Worm (Caenorhabditis elegans) whole organism, mixed stage, embryonic: ENCODE results near the gene msa-1.

Experiments
- ceh-39 ChIP-seq: fragments of 150-350 bp; optimal IDR thresholded peaks from 2 replicates; lab custom pipeline; 2014; ENCODE audit warnings: missing biosample characterization, missing genetic modification characterization
- drap-1 ChIP-seq: fragments of 200-800 bp; sonication (Bioruptor generic); optimal IDR thresholded peaks from 3 replicates; lab custom pipeline; 2018; ENCODE audit warnings: mild to moderate bottlenecking, missing genetic modification characterization, missing compliant biosample characterization
- elt-3 ChIP-seq: fragments of 150-350 bp; optimal IDR thresholded peaks from 2 replicates; lab custom pipeline; 2014; ENCODE audit warnings: missing biosample characterization, missing genetic modification characterization
- lin-13 ChIP-seq: fragments of 150-350 bp; optimal IDR thresholded peaks from 2 replicates; lab custom pipeline; 2014; ENCODE audit warnings: missing biosample characterization, missing genetic modification characterization
- nhr-12 ChIP-seq: fragments of 150-350 bp; optimal IDR thresholded peaks from 2 replicates; lab custom pipeline; 2014; ENCODE audit warnings: missing biosample characterization, missing genetic modification characterization
- nhr-28 ChIP-seq: fragments of 150-350 bp; optimal IDR thresholded peaks from 2 replicates; lab custom pipeline; 2014; ENCODE audit warnings: missing biosample characterization, missing genetic modification characterization
- pha-4 ChIP-seq: fragments of 150-350 bp; optimal IDR thresholded peaks from 2 replicates; lab custom pipeline; 2018; ENCODE audit warnings: missing biosample characterization, missing genetic modification reagents, missing genetic modification characterization
- sem-2 ChIP-seq: fragments of 200-800 bp; sonication (Bioruptor generic); optimal IDR thresholded peaks from 2 replicates; lab custom pipeline; 2018; ENCODE audit warnings: mild to moderate bottlenecking, missing genetic modification characterization, missing compliant biosample characterization
- snpc-4 ChIP-seq: fragments of 150-350 bp; optimal IDR thresholded peaks from 2 replicates; lab custom pipeline; 2014; ENCODE audit warnings: missing biosample characterization, missing genetic modification characterization
- unc-62 ChIP-seq: fragments of 150-350 bp; optimal IDR thresholded peaks from 2 replicates; lab custom pipeline; 2014; ENCODE audit warnings: missing biosample characterization, missing genetic modification reagents, missing genetic modification characterization

ce11 chrIV:9095553-9095952, 7.2 kb downstream of the msa-1 start, which contains the start of gene icln-1:
- TF ChIP-seq nhr-28 (tag; lab: Kevin White, UChicago), result no peak
- no peak for TF ChIP-seq sem-2
- TF ChIP-seq ceh-39, result no peak
- TF ChIP-seq drap-1, result no peak
- TF ChIP-seq snpc-4 (tag; lab: Kevin White, UChicago), result no peak
- no peak for TF ChIP-seq elt-3 (tag; lab: Kevin White, UChicago)
- TF ChIP-seq pha-4 (tag; lab: Kevin White, UChicago), result no peak
- TF ChIP-seq lin-13, result no peak
- no peak for TF ChIP-seq unc-62
- no peak for TF ChIP-seq nhr-12
